Fruit fly (Drosophila melanogaster) whole organism, embryonic: ENCODE results near the gene CG31204.

Experiments used
- Adf1 ChIP-seq: fragments of 200-800 bp; sonication (Bioruptor generic); IDR thresholded peaks from 2 replicates; pipeline ENCODE4 v1.3.6; 2022; ENCODE audit warnings: missing biosample characterization, missing genetic modification characterization
- C15 ChIP-seq: fragments of 200-800 bp; sonication (Bioruptor generic); IDR thresholded peaks from 3 replicates; pipeline ENCODE4 v1.3.6; 2022; ENCODE audit warnings: missing biosample characterization, missing genetic modification characterization
- CG10147 ChIP-seq: fragments of 200-800 bp; sonication (Bioruptor generic); optimal IDR thresholded peaks from 2 replicates; lab custom pipeline; 2019; ENCODE audit warnings: missing biosample characterization, mild to moderate bottlenecking, missing genetic modification characterization, moderate library complexity
- CG10209 ChIP-seq: fragments of 200-800 bp; sonication (Bioruptor generic); optimal IDR thresholded peaks from 3 replicates; lab custom pipeline; 2017; ENCODE audit warnings: missing biosample characterization, mild to moderate bottlenecking, missing genetic modification characterization, missing genetic modification reagents
- CG10959 ChIP-seq: fragments of 200-800 bp; sonication (Bioruptor generic); IDR thresholded peaks from 2 replicates; pipeline ENCODE4 v1.3.6; 2022; ENCODE audit warnings: missing biosample characterization, missing genetic modification characterization
- CG11723 ChIP-seq: fragments of 200-800 bp; sonication (Bioruptor generic); optimal IDR thresholded peaks from 2 replicates; lab custom pipeline; 2017; ENCODE audit warnings: missing biosample characterization, mild to moderate bottlenecking, missing genetic modification characterization
- CG12391 ChIP-seq: fragments of 200-800 bp; sonication (Bioruptor generic); optimal IDR thresholded peaks from 3 replicates; lab custom pipeline; 2018; ENCODE audit warnings: missing biosample characterization, mild to moderate bottlenecking, missing genetic modification characterization, moderate library complexity
- CG17568 ChIP-seq: fragments of 200-800 bp; sonication (Bioruptor generic); optimal IDR thresholded peaks from 2 replicates; lab custom pipeline; 2018; ENCODE audit warnings: missing biosample characterization, mild to moderate bottlenecking, missing genetic modification characterization, moderate library complexity
- CG17829 ChIP-seq: fragments of 200-800 bp; optimal IDR thresholded peaks from 2 replicates; lab custom pipeline; 2019; ENCODE audit warnings: missing biosample characterization, mild to moderate bottlenecking, missing genetic modification characterization, moderate library complexity
- CG18599 ChIP-seq: fragments of 200-800 bp; sonication (Bioruptor generic); optimal IDR thresholded peaks from 3 replicates; lab custom pipeline; 2017; ENCODE audit warnings: missing biosample characterization, missing genetic modification characterization, mild to moderate bottlenecking, moderate library complexity, missing genetic modification reagents
- CG2678 ChIP-seq: fragments of 200-800 bp; sonication (Bioruptor generic); optimal IDR thresholded peaks from 3 replicates; lab custom pipeline; 2019; ENCODE audit warnings: missing biosample characterization, mild to moderate bottlenecking, missing genetic modification characterization, moderate library complexity
- CG32772 ChIP-seq: fragments of 200-800 bp; sonication (Bioruptor generic); IDR thresholded peaks from 2 replicates; pipeline ENCODE4 v1.3.6; 2022; ENCODE audit warnings: missing biosample characterization, missing genetic modification characterization
- CG3281 ChIP-seq: fragments of 200-800 bp; sonication (Bioruptor generic); optimal IDR thresholded peaks from 3 replicates; lab custom pipeline; 2017; ENCODE audit warnings: missing biosample characterization, mild to moderate bottlenecking, missing genetic modification characterization
- CG4424 ChIP-seq: fragments of 200-800 bp; sonication (Bioruptor generic); optimal IDR thresholded peaks from 3 replicates; lab custom pipeline; 2016; ENCODE audit warnings: missing biosample characterization, missing genetic modification characterization
- CG5180 ChIP-seq: fragments of 200-800 bp; sonication (Bioruptor generic); optimal IDR thresholded peaks from 3 replicates; lab custom pipeline; 2017; ENCODE audit warnings: missing biosample characterization, missing genetic modification characterization, mild to moderate bottlenecking, moderate library complexity, missing genetic modification reagents
- CG6272 ChIP-seq: fragments of 200-800 bp; sonication (Bioruptor generic); IDR thresholded peaks from 2 replicates; pipeline ENCODE4 v1.3.6; 2022; ENCODE audit warnings: missing biosample characterization, missing genetic modification characterization
- CG6791 ChIP-seq: fragments of 200-800 bp; sonication (Bioruptor generic); IDR thresholded peaks from 3 replicates; pipeline ENCODE4 v1.3.6; 2022; ENCODE audit warnings: missing biosample characterization, missing genetic modification characterization; ENCODE audit not compliant: partially characterized antibody
- CG7556 ChIP-seq: fragments of 200-800 bp; sonication (Bioruptor generic); optimal IDR thresholded peaks from 2 replicates; lab custom pipeline; 2017; ENCODE audit warnings: missing biosample characterization, mild to moderate bottlenecking, missing genetic modification characterization
- CG9932 ChIP-seq: fragments of 200-800 bp; sonication (Bioruptor generic); IDR thresholded peaks from 2 replicates; pipeline ENCODE4 v1.3.6; 2022; ENCODE audit warnings: missing biosample characterization, missing genetic modification characterization
- Dad ChIP-seq: fragments of 200-800 bp; sonication (Bioruptor generic); optimal IDR thresholded peaks from 3 replicates; lab custom pipeline; 2016; ENCODE audit warnings: missing biosample characterization, missing genetic modification characterization
- Dip3 ChIP-seq: fragments of 200-800 bp; sonication (Bioruptor generic); optimal IDR thresholded peaks from 3 replicates; lab custom pipeline; 2016; ENCODE audit warnings: missing biosample characterization, missing genetic modification characterization
- Dp ChIP-seq: fragments of 200-800 bp; sonication (Bioruptor generic); optimal IDR thresholded peaks from 2 replicates; lab custom pipeline; 2018; ENCODE audit warnings: missing biosample characterization, mild to moderate bottlenecking, missing genetic modification characterization, moderate library complexity
- Lim3 ChIP-seq: fragments of 200-800 bp; sonication (Bioruptor generic); IDR thresholded peaks from 2 replicates; pipeline ENCODE4 v1.3.6; 2022; ENCODE audit warnings: missing biosample characterization, missing genetic modification characterization
- MESR4 ChIP-seq: fragments of 200-800 bp; sonication (Bioruptor generic); optimal IDR thresholded peaks from 2 replicates; lab custom pipeline; 2018; ENCODE audit warnings: missing biosample characterization, mild to moderate bottlenecking, missing genetic modification characterization, moderate library complexity
- Mes4 ChIP-seq: fragments of 200-800 bp; sonication (Bioruptor generic); optimal IDR thresholded peaks from 2 replicates; lab custom pipeline; 2016; ENCODE audit warnings: missing biosample characterization, missing genetic modification characterization
- Oaz ChIP-seq: fragments of 200-800 bp; sonication (Bioruptor generic); IDR thresholded peaks from 2 replicates; pipeline ENCODE4 v1.3.6; 2022; ENCODE audit warnings: missing biosample characterization, missing genetic modification characterization
- Side ChIP-seq: fragments of 200-800 bp; sonication (Bioruptor generic); optimal IDR thresholded peaks from 2 replicates; lab custom pipeline; 2016; ENCODE audit warnings: missing biosample characterization, missing genetic modification characterization
- Sry-δ ChIP-seq: fragments of 200-800 bp; sonication (Bioruptor generic); optimal IDR thresholded peaks from 2 replicates; lab custom pipeline; 2016; ENCODE audit warnings: missing biosample characterization, missing genetic modification characterization
- Taf1 ChIP-seq: fragments of 200-800 bp; sonication (Bioruptor generic); IDR thresholded peaks from 2 replicates; pipeline ENCODE4 v1.3.6; 2022; ENCODE audit warnings: missing biosample characterization, missing genetic modification characterization
- Xrp1 ChIP-seq: fragments of 200-800 bp; sonication (Bioruptor generic); IDR thresholded peaks from 2 replicates; pipeline ENCODE4 v1.3.6; 2022; ENCODE audit warnings: missing biosample characterization, missing genetic modification characterization
- btn ChIP-seq: fragments of 200-800 bp; sonication (Bioruptor generic); optimal IDR thresholded peaks from 2 replicates; lab custom pipeline; 2016; ENCODE audit warnings: missing biosample characterization, missing genetic modification characterization
- disco-r ChIP-seq: fragments of 200-800 bp; sonication (Bioruptor generic); optimal IDR thresholded peaks from 2 replicates; lab custom pipeline; 2016; ENCODE audit warnings: missing biosample characterization, missing genetic modification characterization
- ewg ChIP-seq: fragments of 200-800 bp; sonication (Bioruptor generic); optimal IDR thresholded peaks from 3 replicates; lab custom pipeline; 2017; ENCODE audit warnings: mild to moderate bottlenecking, missing biosample characterization, missing genetic modification reagents, missing genetic modification characterization
- gcm2 ChIP-seq: fragments of 200-800 bp; sonication (Bioruptor generic); optimal IDR thresholded peaks from 2 replicates; lab custom pipeline; 2016; ENCODE audit warnings: missing biosample characterization, missing genetic modification characterization
- grn ChIP-seq: fragments of 200-800 bp; sonication (Bioruptor generic); optimal IDR thresholded peaks from 3 replicates; lab custom pipeline; 2017; ENCODE audit warnings: missing biosample characterization, missing genetic modification characterization
- ham ChIP-seq: fragments of 200-800 bp; sonication (Bioruptor generic); IDR thresholded peaks from 2 replicates; pipeline ENCODE4 v1.3.6; 2022; ENCODE audit warnings: missing biosample characterization, missing genetic modification characterization
- her ChIP-seq: fragments of 200-800 bp; sonication (Bioruptor generic); optimal IDR thresholded peaks from 2 replicates; lab custom pipeline; 2016; ENCODE audit warnings: missing biosample characterization, missing genetic modification characterization
- hth ChIP-seq: fragments of >200 bp; optimal IDR thresholded peaks from 2 replicates; lab custom pipeline; 2017; ENCODE audit warnings: inconsistent platforms
- klu ChIP-seq: fragments of 200-800 bp; sonication (Bioruptor generic); IDR thresholded peaks from 2 replicates; pipeline ENCODE4 v1.3.6; 2022; ENCODE audit warnings: missing biosample characterization, missing genetic modification characterization
- lbe ChIP-seq: fragments of 200-800 bp; sonication (Bioruptor generic); optimal IDR thresholded peaks from 2 replicates; lab custom pipeline; 2016; ENCODE audit warnings: missing biosample characterization, mild to moderate bottlenecking, missing genetic modification characterization
- maf-S ChIP-seq: fragments of 200-800 bp; sonication (Bioruptor generic); optimal IDR thresholded peaks from 2 replicates; lab custom pipeline; 2016; ENCODE audit warnings: missing biosample characterization, missing genetic modification characterization
- oc ChIP-seq: fragments of 200-800 bp; sonication (Bioruptor generic); optimal IDR thresholded peaks from 2 replicates; lab custom pipeline; 2018; ENCODE audit warnings: missing biosample characterization, mild to moderate bottlenecking, missing genetic modification characterization, moderate library complexity
- pzg ChIP-seq: fragments of 200-800 bp; sonication (Bioruptor generic); optimal IDR thresholded peaks from 3 replicates; lab custom pipeline; 2018; ENCODE audit warnings: missing biosample characterization, mild to moderate bottlenecking, missing genetic modification characterization, moderate library complexity
- schlank ChIP-seq: fragments of 200-800 bp; sonication (Bioruptor generic); optimal IDR thresholded peaks from 2 replicates; lab custom pipeline; 2018; ENCODE audit warnings: missing biosample characterization, mild to moderate bottlenecking, missing genetic modification characterization
- sens ChIP-seq: fragments of 200-800 bp; sonication (Bioruptor generic); peaks from one replicate; lab custom pipeline; 2016; ENCODE audit warnings: missing biosample characterization, missing genetic modification characterization
- stc ChIP-seq: fragments of 200-800 bp; sonication (Bioruptor generic); IDR thresholded peaks from 2 replicates; pipeline ENCODE4 v1.3.6; 2022; ENCODE audit warnings: missing biosample characterization, missing genetic modification characterization
- tll ChIP-seq, 2 experiments: fragments of 200-800 bp in 1 of 2; fragments of >200 bp in 1 of 2; sonication (Bioruptor generic) in 1 of 2; optimal IDR thresholded peaks; 2 replicates each; lab custom pipeline; 2017 to 2019; ENCODE audit warnings: missing biosample characterization in 2 of 2, missing genetic modification characterization in 2 of 2, mild to moderate bottlenecking in 1 of 2, moderate library complexity in 1 of 2
- tup ChIP-seq: fragments of 200-800 bp; sonication (Bioruptor generic); optimal IDR thresholded peaks from 2 replicates; lab custom pipeline; 2016; ENCODE audit warnings: missing biosample characterization, mild to moderate bottlenecking, missing genetic modification characterization, moderate library complexity
- usp ChIP-seq: fragments of >200 bp; optimal IDR thresholded peaks from 2 replicates; lab custom pipeline; 2017; ENCODE audit warnings: missing biosample characterization, missing genetic modification characterization
- vfl ChIP-seq: fragments of 200-800 bp; sonication (Bioruptor generic); optimal IDR thresholded peaks from 2 replicates; lab custom pipeline; 2016; ENCODE audit warnings: missing biosample characterization, missing genetic modification characterization
- yki ChIP-seq: fragments of >200 bp; optimal IDR thresholded peaks from 3 replicates; lab custom pipeline; 2018
- zen ChIP-seq: fragments of 200-800 bp; sonication (Bioruptor generic); optimal IDR thresholded peaks from 3 replicates; lab custom pipeline; 2018; ENCODE audit warnings: missing biosample characterization, mild to moderate bottlenecking, missing genetic modification characterization, moderate library complexity

CG31204 gene

DNA sequence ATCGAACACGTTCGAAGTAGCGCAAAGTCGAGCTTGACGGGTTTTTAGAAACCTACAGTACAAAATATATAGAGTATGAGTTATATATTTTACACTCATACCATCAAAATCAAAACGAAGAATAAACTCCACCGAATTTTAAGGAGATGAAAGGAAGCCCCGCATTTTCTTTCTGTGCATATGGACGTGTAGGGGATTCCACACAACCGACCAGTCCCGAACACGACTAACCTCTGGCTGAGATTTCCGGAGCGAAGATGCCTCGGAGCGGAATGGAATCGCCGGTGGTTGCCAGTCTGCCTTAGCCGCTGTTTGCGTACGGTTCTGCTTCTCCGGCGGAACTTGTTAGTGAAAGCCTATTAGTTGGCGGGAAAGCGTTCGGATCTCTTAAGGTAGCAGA lies 9.2 kb downstream of the CG31204 start (continued):
- TF ChIP-seq CG9932 (GFP tag; lab: Robert Waterston, UW) (peak; percentile 99), Taf1 (GFP tag; lab: Robert Waterston, UW) (peak; percentile 95), hth (lab: Kevin White, UChicago) (no peak), CG10209 (GFP tag; lab: Kevin White, UChicago) (peak; percentile 97), stc (peak; percentile 97), CG2678 (peak; percentile 96), lbe (peak; percentile 98), Dp (GFP tag; lab: Kevin White, UChicago) (peak; percentile 20), Side (GFP tag; lab: Kevin White, UChicago) (peak; percentile 97), maf-S (peak; percentile 97), Mes4 (GFP tag; lab: Kevin White, UChicago) (peak; percentile 95), CG6272 (GFP tag; lab: Robert Waterston, UW) (peak; percentile 98), Xrp1 (peak; percentile 98), Oaz (GFP tag; lab: Robert Waterston, UW) (peak; percentile 95), schlank (tag; lab: Kevin White, UChicago) (peak; percentile 94), CG3281 (GFP tag; lab: Kevin White, UChicago) (peak; percentile 96), CG7556 (peak; percentile 98), grn (peak; percentile 70), MESR4 (GFP tag; lab: Kevin White, UChicago) (peak; percentile 57), Dad (GFP tag; lab: Kevin White, UChicago) (peak; percentile 99), klu (GFP tag; lab: Robert Waterston, UW) (peak; percentile 95), zen (tag; lab: Kevin White, UChicago) (peak; percentile 91), sens (GFP tag; lab: Kevin White, UChicago) (peak; percentile 99), CG10959 (GFP tag; lab: Robert Waterston, UW) (peak; percentile 90), btn (GFP tag; lab: Kevin White, UChicago) (peak; percentile 94), Sry-δ (GFP tag; lab: Kevin White, UChicago) (peak; percentile 69), vfl (peak; percentile 98), CG17829 (tag; lab: Kevin White, UChicago) (peak; percentile 98), CG32772 (GFP tag; lab: Robert Waterston, UW) (peak; percentile 97), tup (GFP tag; lab: Kevin White, UChicago) (peak; percentile 87), CG11723 (GFP tag; lab: Kevin White, UChicago) (peak; percentile 90), ham (GFP tag; lab: Robert Waterston, UW) (peak; percentile 96), CG12391 (tag; lab: Kevin White, UChicago) (peak; percentile 97), her (GFP tag; lab: Kevin White, UChicago) (peak; percentile 95), oc (peak; percentile 96), usp (GFP tag; lab: Kevin White, UChicago) (no peak), gcm2 (GFP tag; lab: Kevin White, UChicago) (peak; percentile 96), Adf1 (peak; percentile 84), C15 (GFP tag; lab: Robert Waterston, UW) (peak; percentile 93), CG10147 (peak; percentile 94), CG5180 (GFP tag; lab: Kevin White, UChicago) (peak; percentile 100), tll (GFP tag; optimal IDR thresholded peaks at IDR 0.05; lab: Kevin White, UChicago) (peak in 1 of 2 experiments; percentile 29), disco-r (peak; percentile 95), Dip3 (GFP tag; lab: Kevin White, UChicago) (peak; percentile 97), Lim3 (peak; percentile 86), CG4424 (GFP tag; lab: Kevin White, UChicago) (peak; percentile 96), pzg (GFP tag; lab: Kevin White, UChicago) (peak; percentile 27), CG17568 (GFP tag; lab: Kevin White, UChicago) (peak; percentile 91), CG6791 (GFP tag; lab: Robert Waterston, UW) (no peak), ewg (GFP tag; lab: Kevin White, UChicago) (peak; percentile 93), yki (lab: Kevin White, UChicago) (no peak), CG18599 (GFP tag; lab: Kevin White, UChicago) (peak; percentile 98)
